Worm (Caenorhabditis elegans): ENCODE results near the gene clec-32.

The clec-32 gene

ce11 chrV:16848498-16848897, 13.1 kb downstream of the clec-32 start, which contains the start of the genes clec-36 and clec-26:
Gene clec-36 (minus strand): TSS chrV:16848598.
Gene clec-26 (plus strand): TSS chrV:16848611.
- TF ChIP-seq pqm-1 (tag; optimal IDR thresholded peaks at IDR 0.05) = no peak
- TF ChIP-seq nhr-232 (tag; optimal IDR thresholded peaks at IDR 0.05) = no peak
- TF ChIP-seq hlh-6 (tag; optimal IDR thresholded peaks at IDR 0.05) = no peak
- no peak for TF ChIP-seq sox-2 (GFP tag; IDR thresholded peaks at IDR 0.05)
- TF ChIP-seq mec-3 (tag; optimal IDR thresholded peaks at IDR 0.05; ENCODE audit: borderline replicate concordance) = no peak
- TF ChIP-seq ceh-22 (tag; optimal IDR thresholded peaks at IDR 0.05) = no peak
- no peak for TF ChIP-seq ceh-2 (tag; optimal IDR thresholded peaks at IDR 0.05)
- no peak for TF ChIP-seq gmeb-2 (tag; optimal IDR thresholded peaks at IDR 0.05)
- no peak for TF ChIP-seq unc-86 (tag; optimal IDR thresholded peaks at IDR 0.05)
- TF ChIP-seq C08G9.2 (tag; optimal IDR thresholded peaks at IDR 0.05) = no peak
- no peak for TF ChIP-seq ahr-1 (tag; optimal IDR thresholded peaks at IDR 0.05)

ce11 chrV:16842941-16843340, 18.7 kb downstream of the clec-32 start, which contains the start of gene clec-25:
Gene clec-25 (plus strand): TSS chrV:16843241.
- TF ChIP-seq nfya-1 (tag; optimal IDR thresholded peaks at IDR 0.05) (no peak), hlh-6 (tag; optimal IDR thresholded peaks at IDR 0.05) (no peak), ceh-31 (tag; optimal IDR thresholded peaks at IDR 0.05) (no peak), ceh-6 (GFP tag; optimal IDR thresholded peaks at IDR 0.05) (no peak), pha-4 (tag; optimal IDR thresholded peaks at IDR 0.05) (no peak), ceh-45 (GFP tag; IDR thresholded peaks at IDR 0.05) (no peak), ama-1 (optimal IDR thresholded peaks at IDR 0.05) (no peak), unc-42 (tag; optimal IDR thresholded peaks at IDR 0.05) (no peak), Y22D7AL.16 (tag; optimal IDR thresholded peaks at IDR 0.05) (no peak), ceh-48 (tag; optimal IDR thresholded peaks at IDR 0.05) (no peak)

- TF ChIP-seq elt-2 (tag; optimal IDR thresholded peaks at IDR 0.05) (no peak), syd-9 (tag; optimal IDR thresholded peaks at IDR 0.05) (no peak), tbx-2 (tag; optimal IDR thresholded peaks at IDR 0.05) (no peak), unc-86 (tag; optimal IDR thresholded peaks at IDR 0.05) (no peak), hlh-13 (GFP tag; optimal IDR thresholded peaks at IDR 0.05) (no peak), ceh-31 (tag; optimal IDR thresholded peaks at IDR 0.05) (no peak), Y22D7AL.16 (tag; optimal IDR thresholded peaks at IDR 0.05) (no peak), nhr-232 (tag; optimal IDR thresholded peaks at IDR 0.05) (no peak), ceh-34 (tag; optimal IDR thresholded peaks at IDR 0.05) (no peak), sox-2 (GFP tag; IDR thresholded peaks at IDR 0.05) (no peak), madf-2 (tag; optimal IDR thresholded peaks at IDR 0.05) (no peak), hlh-8 (tag; optimal IDR thresholded peaks at IDR 0.05) (no peak), ets-4 (tag; optimal IDR thresholded peaks at IDR 0.05) (no peak), ceh-2 (tag; optimal IDR thresholded peaks at IDR 0.05) (no peak), pat-9 (tag; optimal IDR thresholded peaks at IDR 0.05) (no peak), fkh-10 (GFP tag; optimal IDR thresholded peaks at IDR 0.05) (no peak), ceh-22 (tag; optimal IDR thresholded peaks at IDR 0.05) (no peak), nfya-1 (tag; optimal IDR thresholded peaks at IDR 0.05) (no peak), sdc-2 (tag; optimal IDR thresholded peaks at IDR 0.05) (no peak), zip-5 (tag; optimal IDR thresholded peaks at IDR 0.05) (no peak)
These were observed 20.7 kb downstream of the clec-32 start, which contains the start of gene clec-40 for ce11 chrV:16840961-16841360. Gene clec-40 (minus strand): TSS chrV:16841061.

- TF ChIP-seq pha-2 (tag; optimal IDR thresholded peaks at IDR 0.05) (no peak), unc-42 (tag; optimal IDR thresholded peaks at IDR 0.05) (no peak), tbx-2 (tag; optimal IDR thresholded peaks at IDR 0.05) (no peak), sox-2 (GFP tag; IDR thresholded peaks at IDR 0.05) (no peak), K09A11.1 (tag; optimal IDR thresholded peaks at IDR 0.05; ENCODE audit: insufficient read depth) (no peak), C08G9.2 (tag; optimal IDR thresholded peaks at IDR 0.05) (no peak), ttx-3 (tag; optimal IDR thresholded peaks at IDR 0.05) (no peak), dmd-4 (tag; optimal IDR thresholded peaks at IDR 0.05; ENCODE audit: borderline replicate concordance) (no peak), hlh-8 (tag; optimal IDR thresholded peaks at IDR 0.05) (no peak)
These were observed 21.3 kb downstream of the clec-32 start for ce11 chrV:16840283-16840682.

All from whole organism, late embryonic.